Worm (Caenorhabditis elegans): ENCODE results near the gene ZK1127.13.
"Not testable (repeated sequence)": the region's sequence is repeated elsewhere in the genome, so short reads cannot be mapped to it uniquely, and the experiment has no call there.

The ZK1127.13 gene

DNA sequence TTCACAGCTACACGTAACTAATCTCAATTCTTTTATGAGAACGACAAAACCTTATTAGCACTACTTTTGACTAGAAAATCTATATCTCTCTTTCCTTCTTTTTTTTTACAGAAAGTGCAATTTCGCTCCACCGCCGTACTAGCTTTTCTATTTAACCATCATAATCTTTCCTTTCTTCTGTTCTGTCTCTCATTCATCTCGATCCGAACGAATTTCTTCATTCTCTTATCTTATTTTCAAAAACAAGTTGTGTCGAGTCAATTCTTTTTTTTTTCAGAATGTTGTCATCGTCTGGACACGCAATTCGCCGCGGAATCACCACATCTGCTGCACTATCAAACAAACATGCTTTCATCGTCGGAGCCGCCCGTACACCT lies 20.4 kb downstream of the ZK1127.13 start, which contains the start of gene kat-1:
kat-1 (plus strand) TSS at position 278 of the 377 bp plus-strand sequence.
- TF ChIP-seq hlh-1 (tag; optimal IDR thresholded peaks at IDR 0.05) (no peak), nhr-12 (tag; optimal IDR thresholded peaks at IDR 0.05) (no peak), drap-1 (GFP tag; optimal IDR thresholded peaks at IDR 0.05) (no peak), ces-1 (GFP tag; optimal IDR thresholded peaks at IDR 0.05) (no peak), cnd-1 (tag; optimal IDR thresholded peaks at IDR 0.05) (no peak), pha-4 (tag; optimal IDR thresholded peaks at IDR 0.05) (no peak), lsy-2 (tag; optimal IDR thresholded peaks at IDR 0.05) (no peak), ceh-83 (GFP tag; optimal IDR thresholded peaks at IDR 0.05) (no peak), nhr-28 (tag; optimal IDR thresholded peaks at IDR 0.05) (no peak), elt-1 (tag; optimal IDR thresholded peaks at IDR 0.05; ENCODE audit: borderline replicate concordance, insufficient read depth) (no peak), ham-2 (GFP tag; optimal IDR thresholded peaks at IDR 0.05) (no peak), nhr-2 (tag; optimal IDR thresholded peaks at IDR 0.05) (no peak), M03D4.4 (tag; optimal IDR thresholded peaks at IDR 0.05) (no peak), zip-8 (tag; optimal IDR thresholded peaks at IDR 0.05) (no peak), ceh-39 (tag; optimal IDR thresholded peaks at IDR 0.05) (no peak), sptf-1 (tag; optimal IDR thresholded peaks at IDR 0.05) (no peak), nhr-237 (tag; optimal IDR thresholded peaks at IDR 0.05) (no peak), unc-120 (tag; optimal IDR thresholded peaks at IDR 0.05; ENCODE audit: poor library complexity, severe bottlenecking) (no peak)

- TF ChIP-seq unc-120 (tag; optimal IDR thresholded peaks at IDR 0.05; ENCODE audit: poor library complexity, severe bottlenecking) (no peak), drap-1 (GFP tag; optimal IDR thresholded peaks at IDR 0.05) (no peak)
Observed at ce11 chrII:7075564-7076228, 22.6 kb downstream of the ZK1127.13 start, which contains the start of gene T02G5.7. Gene T02G5.7 (plus strand): TSS chrII:7075614.

- TF ChIP-seq tbx-8 (GFP tag; optimal IDR thresholded peaks at IDR 0.05); ham-2 (GFP tag; optimal IDR thresholded peaks at IDR 0.05); pha-4 (tag; optimal IDR thresholded peaks at IDR 0.05): not testable (repeated sequence)
Observed at ce11 chrII:7084021-7084420, 30.9 kb downstream of the ZK1127.13 start, which contains the start of the genes T02G5.14 and T02G5.15. Gene T02G5.14 (plus strand): TSS chrII:7084321. Gene T02G5.15 (plus strand): TSS chrII:7084321.

DNA sequence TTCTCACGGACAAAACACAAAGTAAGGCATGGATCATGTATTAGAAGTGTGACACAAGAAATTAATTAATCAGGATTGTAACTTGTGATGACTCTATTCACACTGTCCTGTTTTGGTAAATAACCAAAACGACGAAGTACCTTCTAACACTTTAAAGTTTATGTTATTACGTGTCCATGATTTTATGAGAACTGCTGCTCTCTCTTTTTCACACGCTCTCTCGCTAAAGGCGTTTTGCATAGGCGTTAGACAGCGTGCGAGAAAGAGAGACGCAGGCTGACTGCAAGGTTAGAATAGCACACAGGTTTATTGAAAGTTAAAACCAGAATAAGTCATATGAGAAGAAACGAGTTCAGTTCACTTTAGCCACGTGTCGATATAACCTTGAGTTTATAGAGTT lies 37.0 kb downstream of the ZK1127.13 start:
- TF ChIP-seq nhr-12 (tag; optimal IDR thresholded peaks at IDR 0.05) (no peak), sem-2 (GFP tag; optimal IDR thresholded peaks at IDR 0.05) (no peak), nhr-76 (tag; optimal IDR thresholded peaks at IDR 0.05) (no peak), ceh-39 (tag; optimal IDR thresholded peaks at IDR 0.05) (no peak), ces-1 (GFP tag; optimal IDR thresholded peaks at IDR 0.05) (peak; percentile 9)

DNA sequence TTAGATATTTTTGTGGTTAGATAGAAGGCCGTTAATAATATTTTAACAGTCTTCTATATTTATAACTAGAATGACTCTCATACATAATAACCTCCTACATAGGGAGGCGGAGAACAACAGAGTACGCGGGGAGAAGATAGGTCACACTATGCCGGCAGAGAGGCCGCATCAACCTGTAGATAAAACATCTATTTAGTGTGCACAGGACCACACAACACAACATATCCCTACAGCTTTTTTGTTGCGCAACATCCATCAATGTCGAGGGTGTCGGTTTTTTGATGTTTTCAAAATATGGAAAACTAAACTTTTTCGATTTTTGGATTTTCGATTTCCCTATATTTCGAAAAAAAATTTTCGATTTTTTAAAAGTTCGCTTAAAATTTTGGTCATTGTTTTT lies 37.8 kb downstream of the ZK1127.13 start:
- no peak for TF ChIP-seq lin-32 (GFP tag; optimal IDR thresholded peaks at IDR 0.05)
- peak; percentile 93 for TF ChIP-seq zip-8 (tag; optimal IDR thresholded peaks at IDR 0.05)
- no peak for TF ChIP-seq ceh-43 (GFP tag; optimal IDR thresholded peaks at IDR 0.05)
- no peak for TF ChIP-seq M03D4.4 (tag; optimal IDR thresholded peaks at IDR 0.05)
- TF ChIP-seq unc-62 (GFP tag; optimal IDR thresholded peaks at IDR 0.05), result no peak
- no peak for TF ChIP-seq hlh-1 (tag; optimal IDR thresholded peaks at IDR 0.05)
- TF ChIP-seq elt-3 (tag; optimal IDR thresholded peaks at IDR 0.05), result no peak
- TF ChIP-seq mls-2 (tag; optimal IDR thresholded peaks at IDR 0.05), result no peak
- TF ChIP-seq mab-5 (tag; optimal IDR thresholded peaks at IDR 0.05), result no peak
- peak; percentile 21 for TF ChIP-seq cnd-1 (tag; optimal IDR thresholded peaks at IDR 0.05)
- no peak for TF ChIP-seq ham-2 (GFP tag; optimal IDR thresholded peaks at IDR 0.05)
- no peak for TF ChIP-seq nhr-76 (tag; optimal IDR thresholded peaks at IDR 0.05)
- TF ChIP-seq unc-120 (tag; optimal IDR thresholded peaks at IDR 0.05; ENCODE audit: poor library complexity, severe bottlenecking), result no peak
- TF ChIP-seq pha-4 (tag; optimal IDR thresholded peaks at IDR 0.05), result no peak
- no peak for TF ChIP-seq ztf-11 (tag; optimal IDR thresholded peaks at IDR 0.05)
- TF ChIP-seq elt-1 (tag; optimal IDR thresholded peaks at IDR 0.05; ENCODE audit: borderline replicate concordance, insufficient read depth), result no peak
- TF ChIP-seq nhr-2 (tag; optimal IDR thresholded peaks at IDR 0.05), result peak; percentile 78
- TF ChIP-seq ceh-83 (GFP tag; optimal IDR thresholded peaks at IDR 0.05), result no peak
- TF ChIP-seq nhr-237 (tag; optimal IDR thresholded peaks at IDR 0.05), result no peak
- TF ChIP-seq tbx-8 (GFP tag; optimal IDR thresholded peaks at IDR 0.05), result no peak
